Fruit fly (Drosophila melanogaster): ENCODE measurements around the gene Gyc32E.

The Gyc32E gene

dm6 chr2L:11113011-11113528, 35.8 kb downstream of the Gyc32E start, which contains the start of gene Idua (continued):
- TF ChIP-seq wdn (GFP tag; IDR thresholded peaks at IDR 0.05) (no peak), CG1602 (GFP tag; optimal IDR thresholded peaks at IDR 0.05) (peak; percentile 21), Hsf (GFP tag; optimal IDR thresholded peaks at IDR 0.05) (peak; percentile 60), da (GFP tag; optimal IDR thresholded peaks at IDR 0.05) (peak; percentile 11), CG7786 (GFP tag; optimal IDR thresholded peaks at IDR 0.05) (no peak), CG4360 (GFP tag; IDR thresholded peaks at IDR 0.05) (no peak), pfk (GFP tag; optimal IDR thresholded peaks at IDR 0.05) (no peak), aop (GFP tag; IDR thresholded peaks at IDR 0.05) (no peak), Hr3 (GFP tag; optimal IDR thresholded peaks at IDR 0.05) (peak; percentile 52), maf-S (GFP tag; optimal IDR thresholded peaks at IDR 0.05) (no peak), kni (GFP tag; optimal IDR thresholded peaks at IDR 0.05) (no peak), mam (GFP tag; optimal IDR thresholded peaks at IDR 0.05) (peak; percentile 38), CG10654 (GFP tag; optimal IDR thresholded peaks at IDR 0.05) (peak; percentile 24), Oli (tag; optimal IDR thresholded peaks at IDR 0.05) (peak; percentile 78), tin (GFP tag; optimal IDR thresholded peaks at IDR 0.05) (peak; percentile 68), CG15269 (tag; optimal IDR thresholded peaks at IDR 0.05) (no peak), sim (GFP tag; IDR thresholded peaks at IDR 0.05) (no peak), ato (GFP tag; IDR thresholded peaks at IDR 0.05; ENCODE audit: partially characterized antibody) (no peak), Ssrp (tag; optimal IDR thresholded peaks at IDR 0.05) (peak; percentile 58), CG2889 (GFP tag; IDR thresholded peaks at IDR 0.05) (0 out of 3 replicates have a peak, but pooled peaks have one; percentile 29), CG3065 (GFP tag; optimal IDR thresholded peaks at IDR 0.05) (no peak), Aef1 (GFP tag; IDR thresholded peaks at IDR 0.05) (peak; percentile 47; the same call in 2 of the 3 replicates), nau (GFP tag; optimal IDR thresholded peaks at IDR 0.05) (no peak), Ravus (GFP tag; IDR thresholded peaks at IDR 0.05) (no peak), Camta (GFP tag; optimal IDR thresholded peaks at IDR 0.05) (no peak), ssp (GFP tag; IDR thresholded peaks at IDR 0.05) (no peak), ara (GFP tag; IDR thresholded peaks at IDR 0.05) (0 out of 2 replicates have a peak, but pooled peaks have one; percentile 3), lab (GFP tag; optimal IDR thresholded peaks at IDR 0.05) (no peak), HLH3B (GFP tag; IDR thresholded peaks at IDR 0.05) (peak; percentile 60), CG15514 (GFP tag; optimal IDR thresholded peaks at IDR 0.05) (peak; percentile 35), CG3407 (GFP tag; optimal IDR thresholded peaks at IDR 0.05) (peak; percentile 35), sd (tag; optimal IDR thresholded peaks at IDR 0.05) (no peak), gro (GFP tag; optimal IDR thresholded peaks at IDR 0.05) (no peak), mirr (GFP tag; optimal IDR thresholded peaks at IDR 0.05) (no peak), p53 (GFP tag; optimal IDR thresholded peaks at IDR 0.05) (no peak), dysf (GFP tag; IDR thresholded peaks at IDR 0.05) (peak; percentile 66; the same call in 2 of the 3 replicates), Dll (GFP tag; IDR thresholded peaks at IDR 0.05; ENCODE audit: partially characterized antibody) (no peak), CG10565 (GFP tag; optimal IDR thresholded peaks at IDR 0.05) (no peak), Tbp (GFP tag; optimal IDR thresholded peaks at IDR 0.05) (no peak), NfI (GFP tag; optimal IDR thresholded peaks at IDR 0.05) (peak; percentile 69), CG14014 (GFP tag; IDR thresholded peaks at IDR 0.05) (peak; percentile 77), CG3847 (GFP tag; IDR thresholded peaks at IDR 0.05) (peak; percentile 53), Usf (GFP tag; optimal IDR thresholded peaks at IDR 0.05) (no peak), lmd (GFP tag; IDR thresholded peaks at IDR 0.05) (peak; percentile 49), CG13296 (GFP tag; optimal IDR thresholded peaks at IDR 0.05) (peak; percentile 85), CG8478 (optimal IDR thresholded peaks at IDR 0.05) (no peak), zen (tag; optimal IDR thresholded peaks at IDR 0.05) (no peak), slbo (GFP tag; IDR thresholded peaks at IDR 0.05) (peak; percentile 66), CG31224 (GFP tag; IDR thresholded peaks at IDR 0.05) (0 out of 2 replicates have a peak, but pooled peaks have one; percentile 30), CG4328 (GFP tag; optimal IDR thresholded peaks at IDR 0.05) (peak; percentile 41), CrebB (tag; optimal IDR thresholded peaks at IDR 0.05) (peak; percentile 50), ewg (GFP tag; optimal IDR thresholded peaks at IDR 0.05) (peak; percentile 39)

Measured in whole organism, embryonic.